Fruit fly (Drosophila melanogaster) whole organism, embryonic: ENCODE data around the gene CG15336.
A peak's percentile ranks its signal among the peaks of the same experiment; 100 is the strongest.

Experiments
- Abd-B ChIP-seq: fragments of 200-800 bp; sonication (Bioruptor generic); optimal IDR thresholded peaks from 2 replicates; lab custom pipeline; 2018; ENCODE audit warnings: missing biosample characterization, mild to moderate bottlenecking, missing genetic modification characterization, moderate library complexity
- B-H1 ChIP-seq: fragments of 200-800 bp; sonication (Bioruptor generic); IDR thresholded peaks from 3 replicates; pipeline ENCODE4 v1.3.6; 2022; ENCODE audit warnings: missing biosample characterization, missing genetic modification characterization
- CG10147 ChIP-seq: fragments of 200-800 bp; sonication (Bioruptor generic); optimal IDR thresholded peaks from 2 replicates; lab custom pipeline; 2019; ENCODE audit warnings: missing biosample characterization, mild to moderate bottlenecking, missing genetic modification characterization, moderate library complexity
- CG10654 ChIP-seq: fragments of 200-800 bp; sonication (Bioruptor generic); optimal IDR thresholded peaks from 2 replicates; lab custom pipeline; 2016; ENCODE audit warnings: missing biosample characterization, missing genetic modification characterization
- CG10979 ChIP-seq: fragments of 200-800 bp; sonication (Bioruptor generic); optimal IDR thresholded peaks from 2 replicates; lab custom pipeline; 2018; ENCODE audit warnings: missing biosample characterization, mild to moderate bottlenecking, missing genetic modification characterization, moderate library complexity
- CG11085 ChIP-seq: fragments of 200-800 bp; sonication (Bioruptor generic); IDR thresholded peaks from 2 replicates; pipeline ENCODE4 v1.3.6; 2022; ENCODE audit warnings: missing biosample characterization, missing genetic modification characterization
- CG11456 ChIP-seq: fragments of 200-800 bp; sonication (Bioruptor generic); IDR thresholded peaks from 3 replicates; pipeline ENCODE4 v1.3.6; 2022; ENCODE audit warnings: missing biosample characterization, missing genetic modification characterization
- CG12391 ChIP-seq: fragments of 200-800 bp; sonication (Bioruptor generic); optimal IDR thresholded peaks from 3 replicates; lab custom pipeline; 2018; ENCODE audit warnings: missing biosample characterization, mild to moderate bottlenecking, missing genetic modification characterization, moderate library complexity
- CG12659 ChIP-seq: fragments of 200-800 bp; sonication (Bioruptor generic); optimal IDR thresholded peaks from 3 replicates; lab custom pipeline; 2017; ENCODE audit warnings: mild to moderate bottlenecking, missing biosample characterization, missing genetic modification reagents, missing genetic modification characterization
- CG13775 ChIP-seq: fragments of 200-800 bp; sonication (Bioruptor generic); optimal IDR thresholded peaks from 3 replicates; lab custom pipeline; 2017; ENCODE audit warnings: missing biosample characterization, mild to moderate bottlenecking, missing genetic modification characterization
- CG15269 ChIP-seq: fragments of 200-800 bp; sonication (Bioruptor generic); optimal IDR thresholded peaks from 2 replicates; lab custom pipeline; 2018; ENCODE audit warnings: missing biosample characterization, mild to moderate bottlenecking, missing genetic modification characterization, moderate library complexity
- CG30020 ChIP-seq: fragments of 200-800 bp; optimal IDR thresholded peaks from 2 replicates; lab custom pipeline; 2019; ENCODE audit warnings: missing biosample characterization, mild to moderate bottlenecking, missing genetic modification characterization, moderate library complexity
- CG30403 ChIP-seq: fragments of 200-800 bp; sonication (Bioruptor generic); optimal IDR thresholded peaks from 3 replicates; lab custom pipeline; 2016; ENCODE audit warnings: missing biosample characterization, missing genetic modification characterization
- CG33557 ChIP-seq: fragments of 200-800 bp; sonication (Bioruptor generic); optimal IDR thresholded peaks from 2 replicates; lab custom pipeline; 2019; ENCODE audit warnings: missing biosample characterization, mild to moderate bottlenecking, missing genetic modification characterization, moderate library complexity
- CG34422 ChIP-seq: fragments of 200-800 bp; sonication (Bioruptor generic); IDR thresholded peaks from 3 replicates; pipeline ENCODE4 v1.3.6; 2022; ENCODE audit warnings: missing biosample characterization, missing genetic modification characterization
- CG6254 ChIP-seq: fragments of 200-800 bp; sonication (Bioruptor generic); optimal IDR thresholded peaks from 3 replicates; lab custom pipeline; 2017; ENCODE audit warnings: mild to moderate bottlenecking, missing biosample characterization, missing genetic modification reagents, missing genetic modification characterization
- CG7556 ChIP-seq: fragments of 200-800 bp; sonication (Bioruptor generic); optimal IDR thresholded peaks from 2 replicates; lab custom pipeline; 2017; ENCODE audit warnings: missing biosample characterization, mild to moderate bottlenecking, missing genetic modification characterization
- CG7839 ChIP-seq: fragments of 200-800 bp; sonication (Bioruptor generic); optimal IDR thresholded peaks from 3 replicates; lab custom pipeline; 2018; ENCODE audit warnings: missing biosample characterization, mild to moderate bottlenecking, missing genetic modification characterization, moderate library complexity
- CG8388 ChIP-seq: fragments of 200-800 bp; sonication (Bioruptor generic); optimal IDR thresholded peaks from 2 replicates; lab custom pipeline; 2019; ENCODE audit warnings: missing biosample characterization, mild to moderate bottlenecking, missing genetic modification characterization, moderate library complexity
- CG9437 ChIP-seq: fragments of 200-800 bp; sonication (Bioruptor generic); optimal IDR thresholded peaks from 2 replicates; lab custom pipeline; 2018; ENCODE audit warnings: missing biosample characterization, mild to moderate bottlenecking, missing genetic modification characterization
- D19B ChIP-seq: fragments of 200-800 bp; sonication (Bioruptor generic); optimal IDR thresholded peaks from 2 replicates; lab custom pipeline; 2017; ENCODE audit warnings: missing biosample characterization, mild to moderate bottlenecking, missing genetic modification characterization
- E2f1 ChIP-seq: fragments of 200-800 bp; sonication (Bioruptor generic); IDR thresholded peaks from 2 replicates; pipeline ENCODE4 v1.3.6; 2022; ENCODE audit warnings: missing biosample characterization, missing genetic modification characterization
- E2f2 ChIP-seq: fragments of 200-800 bp; sonication (Bioruptor generic); IDR thresholded peaks from 2 replicates; pipeline ENCODE4 v1.3.6; 2022; ENCODE audit warnings: missing biosample characterization, missing genetic modification characterization
- Eip74EF ChIP-seq, 2 experiments: fragments of 200-800 bp in 1 of 2; fragments of >200 bp in 1 of 2; sonication (Bioruptor generic) in 1 of 2; optimal IDR thresholded peaks; 2 replicates each; lab custom pipeline; 2017 to 2019; ENCODE audit warnings: missing biosample characterization in 2 of 2, missing genetic modification characterization in 2 of 2, mild to moderate bottlenecking in 1 of 2, moderate library complexity in 1 of 2
- Ets65A ChIP-seq: fragments of 200-800 bp; sonication (Bioruptor generic); peaks from one replicate; lab custom pipeline; 2016; ENCODE audit warnings: missing biosample characterization, missing genetic modification characterization
- NFAT ChIP-seq: fragments of 200-800 bp; sonication (Bioruptor generic); IDR thresholded peaks from 2 replicates; pipeline ENCODE4 v1.3.6; 2022; ENCODE audit warnings: missing biosample characterization, missing genetic modification characterization
- Nf-YC ChIP-seq: fragments of 200-800 bp; optimal IDR thresholded peaks from 3 replicates; lab custom pipeline; 2019; ENCODE audit warnings: missing biosample characterization, mild to moderate bottlenecking, missing genetic modification characterization, moderate library complexity
- PHDP ChIP-seq: fragments of 200-800 bp; sonication (Bioruptor generic); optimal IDR thresholded peaks from 3 replicates; lab custom pipeline; 2018; ENCODE audit warnings: missing biosample characterization, mild to moderate bottlenecking, missing genetic modification characterization, moderate library complexity
- Xrp1 ChIP-seq: fragments of 200-800 bp; sonication (Bioruptor generic); IDR thresholded peaks from 2 replicates; pipeline ENCODE4 v1.3.6; 2022; ENCODE audit warnings: missing biosample characterization, missing genetic modification characterization
- amos ChIP-seq: fragments of 200-800 bp; sonication (Bioruptor generic); IDR thresholded peaks from 2 replicates; pipeline ENCODE4 v1.3.6; 2022; ENCODE audit warnings: missing biosample characterization, missing genetic modification characterization; ENCODE audit not compliant: partially characterized antibody
- ash1 ChIP-seq: fragments of 200-800 bp; sonication (Bioruptor generic); optimal IDR thresholded peaks from 2 replicates; lab custom pipeline; 2018; ENCODE audit warnings: missing biosample characterization, mild to moderate bottlenecking, missing genetic modification characterization
- cad ChIP-seq: fragments of >200 bp; optimal IDR thresholded peaks from 2 replicates; lab custom pipeline; 2017; ENCODE audit warnings: missing biosample characterization, missing genetic modification characterization
- croc ChIP-seq: fragments of 200-800 bp; sonication (Bioruptor generic); conservative IDR thresholded peaks from 3 replicates; pipeline ENCODE4 v1.3.6; 2022; ENCODE audit warnings: missing biosample characterization, missing genetic modification characterization
- dimm ChIP-seq: fragments of 200-800 bp; sonication (Bioruptor generic); IDR thresholded peaks from 2 replicates; pipeline ENCODE4 v1.3.6; 2022; ENCODE audit warnings: missing biosample characterization, missing genetic modification characterization
- dmrt99B ChIP-seq: fragments of 200-800 bp; sonication (Bioruptor generic); optimal IDR thresholded peaks from 2 replicates; lab custom pipeline; 2018; ENCODE audit warnings: missing biosample characterization, mild to moderate bottlenecking, missing genetic modification characterization, moderate library complexity
- dpn ChIP-seq, 2 experiments: fragments of 200-800 bp; sonication (Bioruptor generic); optimal IDR thresholded peaks; 3 replicates each; lab custom pipeline; 2016; ENCODE audit warnings: missing biosample characterization in 2 of 2, missing genetic modification characterization in 2 of 2
- esg ChIP-seq: fragments of 200-800 bp; sonication (Bioruptor generic); conservative IDR thresholded peaks from 2 replicates; pipeline ENCODE4 v1.3.6; 2022; ENCODE audit warnings: missing biosample characterization, missing genetic modification characterization
- fd3F ChIP-seq: fragments of 200-800 bp; sonication (Bioruptor generic); optimal IDR thresholded peaks from 2 replicates; lab custom pipeline; 2018; ENCODE audit warnings: missing biosample characterization, mild to moderate bottlenecking, missing genetic modification characterization, moderate library complexity
- gfzf ChIP-seq: fragments of 200-800 bp; sonication (Bioruptor generic); optimal IDR thresholded peaks from 2 replicates; lab custom pipeline; 2016; ENCODE audit warnings: missing biosample characterization, mild to moderate bottlenecking, missing genetic modification characterization, moderate library complexity
- nmo ChIP-seq: fragments of 200-800 bp; sonication (Bioruptor generic); optimal IDR thresholded peaks from 2 replicates; lab custom pipeline; 2018; ENCODE audit warnings: missing biosample characterization, mild to moderate bottlenecking, missing genetic modification characterization, moderate library complexity
- oc ChIP-seq: fragments of 200-800 bp; sonication (Bioruptor generic); optimal IDR thresholded peaks from 2 replicates; lab custom pipeline; 2018; ENCODE audit warnings: missing biosample characterization, mild to moderate bottlenecking, missing genetic modification characterization, moderate library complexity
- pum ChIP-seq: fragments of 200-800 bp; sonication (Bioruptor generic); optimal IDR thresholded peaks from 2 replicates; lab custom pipeline; 2016; ENCODE audit warnings: missing biosample characterization, missing genetic modification characterization
- salm ChIP-seq: fragments of 200-800 bp; sonication (Bioruptor generic); optimal IDR thresholded peaks from 2 replicates; lab custom pipeline; 2018; ENCODE audit warnings: missing biosample characterization, mild to moderate bottlenecking, missing genetic modification characterization
- scrt ChIP-seq: fragments of 200-800 bp; sonication (Bioruptor generic); optimal IDR thresholded peaks from 2 replicates; lab custom pipeline; 2018; ENCODE audit warnings: missing biosample characterization, mild to moderate bottlenecking, missing genetic modification characterization, moderate library complexity
- sisA ChIP-seq: fragments of 200-800 bp; sonication (Bioruptor generic); IDR thresholded peaks from 2 replicates; pipeline ENCODE4 v1.3.6; 2022; ENCODE audit warnings: missing biosample characterization, missing genetic modification characterization
- sqz ChIP-seq: fragments of 200-800 bp; sonication (Bioruptor generic); optimal IDR thresholded peaks from 3 replicates; lab custom pipeline; 2018; ENCODE audit warnings: missing biosample characterization, mild to moderate bottlenecking, missing genetic modification characterization
- sr ChIP-seq: fragments of 200-800 bp; sonication (Bioruptor generic); IDR thresholded peaks from 3 replicates; pipeline ENCODE4 v1.3.6; 2022; ENCODE audit warnings: missing biosample characterization, missing genetic modification characterization
- unpg ChIP-seq: fragments of 200-800 bp; sonication (Bioruptor generic); optimal IDR thresholded peaks from 3 replicates; lab custom pipeline; 2018; ENCODE audit warnings: missing biosample characterization, mild to moderate bottlenecking, missing genetic modification characterization, moderate library complexity
- zen ChIP-seq: fragments of 200-800 bp; sonication (Bioruptor generic); optimal IDR thresholded peaks from 3 replicates; lab custom pipeline; 2018; ENCODE audit warnings: missing biosample characterization, mild to moderate bottlenecking, missing genetic modification characterization, moderate library complexity

The CG15336 gene

DNA sequence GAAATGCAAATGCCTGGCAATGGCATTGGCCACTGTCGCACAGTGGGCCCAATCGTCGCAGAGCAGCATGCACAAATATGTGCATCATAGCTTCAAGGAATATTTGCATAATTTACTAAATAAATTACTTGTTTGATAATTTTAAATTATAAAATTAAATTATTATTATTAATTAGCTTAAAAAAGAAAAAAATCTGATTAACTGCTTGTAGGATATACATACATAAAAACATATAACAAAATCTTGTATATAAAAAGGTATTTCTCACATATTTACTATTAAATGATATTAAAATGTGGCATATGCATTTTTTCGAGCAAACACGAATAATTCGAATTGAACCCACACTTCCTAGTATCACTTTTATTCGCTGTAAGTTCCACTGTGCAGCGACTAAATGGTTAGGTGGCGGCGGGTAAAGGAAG is 22.5 kb upstream of the CG15336 start (continued):
- TF ChIP-seq CG10654 (peak; percentile 33), salm (tag; lab: Kevin White, UChicago) (peak; percentile 22), sqz (GFP tag; lab: Kevin White, UChicago) (peak; percentile 12), CG11085 (GFP tag; lab: Robert Waterston, UW) (no peak), sr (GFP tag; lab: Robert Waterston, UW) (no peak), CG6254 (GFP tag; lab: Kevin White, UChicago) (peak; percentile 59), dpn (GFP tag; optimal IDR thresholded peaks at IDR 0.05; lab: Kevin White, UChicago) (peak in 1 of 2 experiments; percentile 32), nmo (peak; percentile 81), CG8388 (GFP tag; lab: Kevin White, UChicago) (peak; percentile 62), CG30020 (tag; lab: Kevin White, UChicago) (peak; percentile 18), CG34422 (GFP tag; lab: Robert Waterston, UW) (peak; percentile 18; the same call in 1 of the 3 replicates), CG12659 (GFP tag; lab: Kevin White, UChicago) (peak; percentile 28), zen (tag; lab: Kevin White, UChicago) (peak; percentile 47), oc (peak; percentile 45), Abd-B (GFP tag; lab: Kevin White, UChicago) (peak; percentile 62), fd3F (GFP tag; lab: Kevin White, UChicago) (no peak), CG7556 (peak; percentile 70), NFAT (GFP tag; lab: Robert Waterston, UW) (0 out of 2 replicates have a peak, but pooled peaks have one; percentile 31), dimm (GFP tag; lab: Robert Waterston, UW) (peak; percentile 39; the same call in 1 of the 2 replicates), PHDP (peak; percentile 40), CG7839 (tag; lab: Kevin White, UChicago) (peak; percentile 62), CG10147 (GFP tag; lab: Kevin White, UChicago) (peak; percentile 4), CG33557 (GFP tag; lab: Kevin White, UChicago) (no peak), CG12391 (tag; lab: Kevin White, UChicago) (peak; percentile 49), E2f2 (peak; percentile 40; the same call in 1 of the 2 replicates), Ets65A (GFP tag; lab: Kevin White, UChicago) (peak; percentile 65), CG15269 (tag; lab: Kevin White, UChicago) (peak; percentile 45), Xrp1 (peak; percentile 45; the same call in 1 of the 2 replicates), dmrt99B (tag; lab: Kevin White, UChicago) (peak; percentile 77), Nf-YC (tag; lab: Kevin White, UChicago) (peak; percentile 48), pum (no peak), cad (GFP tag; lab: Kevin White, UChicago) (no peak), unpg (GFP tag; lab: Kevin White, UChicago) (peak; percentile 41), gfzf (no peak), CG30403 (GFP tag; lab: Kevin White, UChicago) (peak; percentile 48), ash1 (GFP tag; lab: Kevin White, UChicago) (no peak), E2f1 (0 out of 2 replicates have a peak, but pooled peaks have one; percentile 42), B-H1 (GFP tag; lab: Robert Waterston, UW) (peak; percentile 12; the same call in 1 of the 3 replicates), esg (GFP tag; lab: Robert Waterston, UW) (0 out of 2 replicates have a peak, but pooled peaks have one; percentile 27), Eip74EF (GFP tag; optimal IDR thresholded peaks at IDR 0.05; lab: Kevin White, UChicago) (peak in 1 of 2 experiments; percentile 69), sisA (peak; percentile 24; the same call in 1 of the 2 replicates), scrt (GFP tag; lab: Kevin White, UChicago) (no peak), CG9437 (GFP tag; lab: Kevin White, UChicago) (peak; percentile 64), CG10979 (tag; lab: Kevin White, UChicago) (peak; percentile 69), CG13775 (peak; percentile 43), CG11456 (no peak), croc (GFP tag; lab: Robert Waterston, UW) (peak; percentile 38; the same call in 2 of the 3 replicates), D19B (GFP tag; lab: Kevin White, UChicago) (no peak), amos (no peak)
